Worm (Caenorhabditis elegans): Measurements from ENCODE around the gene ZC190.7.

DNA sequence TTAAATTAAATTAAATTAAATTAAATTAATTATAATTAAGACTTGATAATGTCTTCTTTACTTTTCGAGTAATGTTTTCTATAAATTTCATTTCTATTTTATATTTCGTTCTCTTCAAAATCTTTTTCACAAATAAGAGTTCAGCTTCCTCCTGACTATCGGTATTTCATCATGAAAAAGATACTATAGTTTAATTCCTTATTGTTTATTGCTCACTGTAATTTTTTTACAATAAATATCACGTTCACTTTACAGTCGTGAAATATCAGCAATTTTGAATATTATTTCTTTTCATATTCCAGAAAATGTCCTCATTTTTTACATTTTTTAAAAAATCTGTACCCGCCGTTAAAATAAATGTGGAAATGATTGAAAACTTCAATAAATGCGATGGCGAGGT is 49.7 kb upstream of the ZC190.7 start, which contains the start of gene ZC196.3:
- TF ChIP-seq fkh-2 (tag; optimal IDR thresholded peaks at IDR 0.05) (no peak), tbx-2 (tag; optimal IDR thresholded peaks at IDR 0.05) (no peak), nhr-237 (tag; optimal IDR thresholded peaks at IDR 0.05) (no peak), fkh-10 (GFP tag; optimal IDR thresholded peaks at IDR 0.05) (no peak), snpc-4 (tag; optimal IDR thresholded peaks at IDR 0.05) (no peak)
